Worm (Caenorhabditis elegans) whole organism, L2 larva: ENCODE measurements around the gene xbx-3.

Source experiments
- ceh-82 ChIP-seq: fragments of 150-350 bp; optimal IDR thresholded peaks from 2 replicates; lab custom pipeline; 2014; ENCODE audit warnings: missing biosample characterization, missing genetic modification characterization
- lin-13 ChIP-seq: fragments of 150-350 bp; optimal IDR thresholded peaks from 2 replicates; lab custom pipeline; 2014; ENCODE audit warnings: missing biosample characterization, missing genetic modification reagents, missing genetic modification characterization
- nhr-237 ChIP-seq: fragments of 150-350 bp; optimal IDR thresholded peaks from 2 replicates; lab custom pipeline; 2014; ENCODE audit warnings: missing biosample characterization, missing genetic modification characterization

- TF ChIP-seq nhr-237 (tag; lab: Kevin White, UChicago) (no peak), ceh-82 (tag; lab: Kevin White, UChicago) (no peak), lin-13 (GFP tag; lab: Kevin White, UChicago) (no peak)
Observed at ce11 chrIII:10027947-10028346, 7.8 kb upstream of the xbx-3 start, which contains the start of gene ins-23.
